Fruit fly (Drosophila melanogaster) whole organism, embryonic: Measurements from ENCODE around the gene CG6163.

ENCODE experiments used
- B-H1 ChIP-seq: fragments of 200-800 bp; sonication (Bioruptor generic); IDR thresholded peaks from 3 replicates; pipeline ENCODE4 v1.3.6; 2022; ENCODE audit warnings: missing biosample characterization, missing genetic modification characterization
- CG10267 ChIP-seq: fragments of 200-800 bp; sonication (Bioruptor generic); optimal IDR thresholded peaks from 2 replicates; lab custom pipeline; 2018; ENCODE audit warnings: missing biosample characterization, mild to moderate bottlenecking, missing genetic modification characterization, moderate library complexity
- CG10274 ChIP-seq: fragments of 200-800 bp; sonication (Bioruptor generic); optimal IDR thresholded peaks from 3 replicates; lab custom pipeline; 2017; ENCODE audit warnings: missing biosample characterization, mild to moderate bottlenecking, missing genetic modification characterization
- CG11504 ChIP-seq: fragments of 200-800 bp; sonication (Bioruptor generic); optimal IDR thresholded peaks from 3 replicates; lab custom pipeline; 2019; ENCODE audit warnings: missing biosample characterization, mild to moderate bottlenecking, missing genetic modification characterization, moderate library complexity
- CG12104 ChIP-seq: fragments of 200-800 bp; sonication (Bioruptor generic); optimal IDR thresholded peaks from 3 replicates; lab custom pipeline; 2016; ENCODE audit warnings: missing biosample characterization, missing genetic modification characterization
- CG17328 ChIP-seq: fragments of 200-800 bp; sonication (Bioruptor generic); IDR thresholded peaks from 2 replicates; pipeline ENCODE4 v1.3.6; 2022; ENCODE audit warnings: missing biosample characterization, missing genetic modification characterization
- CG17361 ChIP-seq: fragments of 200-800 bp; sonication (Bioruptor generic); IDR thresholded peaks from 3 replicates; pipeline ENCODE4 v1.3.6; 2022; ENCODE audit warnings: missing biosample characterization, missing genetic modification characterization
- CG17568 ChIP-seq: fragments of 200-800 bp; sonication (Bioruptor generic); optimal IDR thresholded peaks from 2 replicates; lab custom pipeline; 2018; ENCODE audit warnings: missing biosample characterization, mild to moderate bottlenecking, missing genetic modification characterization, moderate library complexity
- CG18262 ChIP-seq: fragments of 200-800 bp; optimal IDR thresholded peaks from 3 replicates; lab custom pipeline; 2019; ENCODE audit warnings: missing biosample characterization, mild to moderate bottlenecking, missing genetic modification characterization, moderate library complexity
- CG18764 ChIP-seq: fragments of 200-800 bp; sonication (Bioruptor generic); optimal IDR thresholded peaks from 3 replicates; lab custom pipeline; 2016; ENCODE audit warnings: missing biosample characterization, missing genetic modification characterization
- CG3407 ChIP-seq: fragments of 200-800 bp; sonication (Bioruptor generic); optimal IDR thresholded peaks from 2 replicates; lab custom pipeline; 2018; ENCODE audit warnings: missing biosample characterization, mild to moderate bottlenecking, missing genetic modification characterization
- CG42726 ChIP-seq: fragments of 200-800 bp; sonication (Bioruptor generic); IDR thresholded peaks from 2 replicates; pipeline ENCODE4 v1.3.6; 2022; ENCODE audit warnings: missing biosample characterization, missing genetic modification characterization; ENCODE audit not compliant: partially characterized antibody
- CG4282 ChIP-seq: fragments of 200-800 bp; sonication (Bioruptor generic); optimal IDR thresholded peaks from 2 replicates; lab custom pipeline; 2016; ENCODE audit warnings: missing biosample characterization, missing genetic modification characterization
- CG4360 ChIP-seq: fragments of 200-800 bp; sonication (Bioruptor generic); IDR thresholded peaks from 2 replicates; pipeline ENCODE4 v1.3.6; 2022; ENCODE audit warnings: missing biosample characterization, missing genetic modification characterization
- CG4404 ChIP-seq: fragments of 200-800 bp; sonication (Bioruptor generic); IDR thresholded peaks from 2 replicates; pipeline ENCODE4 v1.3.6; 2022; ENCODE audit warnings: missing biosample characterization, missing genetic modification characterization
- CG4707 ChIP-seq: fragments of 200-800 bp; sonication (Bioruptor generic); optimal IDR thresholded peaks from 2 replicates; lab custom pipeline; 2018; ENCODE audit warnings: missing biosample characterization, mild to moderate bottlenecking, missing genetic modification characterization, moderate library complexity
- CG9817 ChIP-seq: fragments of 200-800 bp; sonication (Bioruptor generic); optimal IDR thresholded peaks from 2 replicates; lab custom pipeline; 2018; ENCODE audit warnings: missing biosample characterization, mild to moderate bottlenecking, missing genetic modification characterization, moderate library complexity
- Chrac-16 ChIP-seq: fragments of 200-800 bp; sonication (Bioruptor generic); optimal IDR thresholded peaks from 3 replicates; lab custom pipeline; 2016; ENCODE audit warnings: missing biosample characterization, missing genetic modification characterization
- Dfd ChIP-seq, 2 experiments: fragments of >200 bp; optimal IDR thresholded peaks; 2 replicates each; lab custom pipeline; 2017; ENCODE audit warnings: missing biosample characterization in 2 of 2, missing genetic modification characterization in 2 of 2
- E2f2 ChIP-seq: fragments of 200-800 bp; sonication (Bioruptor generic); IDR thresholded peaks from 2 replicates; pipeline ENCODE4 v1.3.6; 2022; ENCODE audit warnings: missing biosample characterization, missing genetic modification characterization
- HmgZ ChIP-seq: fragments of 200-800 bp; sonication (Bioruptor generic); optimal IDR thresholded peaks from 2 replicates; lab custom pipeline; 2018; ENCODE audit warnings: missing biosample characterization, mild to moderate bottlenecking, missing genetic modification characterization
- Max ChIP-seq: fragments of 200-800 bp; sonication (Bioruptor generic); optimal IDR thresholded peaks from 2 replicates; lab custom pipeline; 2016; ENCODE audit warnings: missing biosample characterization, mild to moderate bottlenecking, missing genetic modification characterization
- Poxn ChIP-seq: fragments of 200-800 bp; sonication (Bioruptor generic); IDR thresholded peaks from 2 replicates; pipeline ENCODE4 v1.3.6; 2022; ENCODE audit warnings: missing biosample characterization, missing genetic modification characterization
- Ptx1 ChIP-seq: fragments of 200-800 bp; sonication (Bioruptor generic); IDR thresholded peaks from 2 replicates; pipeline ENCODE4 v1.3.6; 2022; ENCODE audit warnings: missing biosample characterization, missing genetic modification characterization
- Sox102F ChIP-seq: fragments of 200-800 bp; sonication (Bioruptor generic); optimal IDR thresholded peaks from 2 replicates; lab custom pipeline; 2018; ENCODE audit warnings: missing biosample characterization, mild to moderate bottlenecking, missing genetic modification characterization, moderate library complexity
- Ssrp ChIP-seq: fragments of 200-800 bp; sonication (Bioruptor generic); optimal IDR thresholded peaks from 2 replicates; lab custom pipeline; 2018; ENCODE audit warnings: missing biosample characterization, mild to moderate bottlenecking, missing genetic modification characterization, moderate library complexity
- Tbp ChIP-seq: fragments of >200 bp; optimal IDR thresholded peaks from 2 replicates; lab custom pipeline; 2018; ENCODE audit warnings: missing biosample characterization, missing genetic modification characterization
- Usf ChIP-seq: fragments of 200-800 bp; sonication (Bioruptor generic); optimal IDR thresholded peaks from 2 replicates; lab custom pipeline; 2017; ENCODE audit warnings: missing genotype, missing biosample characterization, missing genetic modification characterization
- Xbp1 ChIP-seq: fragments of 200-800 bp; sonication (Bioruptor generic); optimal IDR thresholded peaks from 3 replicates; lab custom pipeline; 2016; ENCODE audit warnings: missing biosample characterization, mild to moderate bottlenecking, missing genetic modification characterization
- ase ChIP-seq: fragments of 200-800 bp; sonication (Bioruptor generic); IDR thresholded peaks from 3 replicates; pipeline ENCODE4 v1.3.6; 2022; ENCODE audit warnings: missing biosample characterization, missing genetic modification characterization
- bab2 ChIP-seq: fragments of 200-800 bp; sonication (Bioruptor generic); optimal IDR thresholded peaks from 2 replicates; lab custom pipeline; 2016; ENCODE audit warnings: missing biosample characterization, missing genetic modification characterization
- chif ChIP-seq, 2 experiments: fragments of 200-800 bp; sonication (Bioruptor generic); optimal IDR thresholded peaks; 3 replicates each; lab custom pipeline; 2016; ENCODE audit warnings: missing biosample characterization in 2 of 2, missing genetic modification characterization in 2 of 2
- dan ChIP-seq: fragments of 200-800 bp; sonication (Bioruptor generic); IDR thresholded peaks from 2 replicates; pipeline ENCODE4 v1.3.6; 2022; ENCODE audit warnings: missing biosample characterization, missing genetic modification characterization
- danr ChIP-seq: fragments of 200-800 bp; sonication (Bioruptor generic); IDR thresholded peaks from 2 replicates; pipeline ENCODE4 v1.3.6; 2022; ENCODE audit warnings: missing biosample characterization, missing genetic modification characterization
- dmrt11E ChIP-seq: fragments of 200-800 bp; sonication (Bioruptor generic); optimal IDR thresholded peaks from 3 replicates; lab custom pipeline; 2018; ENCODE audit warnings: missing biosample characterization, mild to moderate bottlenecking, missing genetic modification characterization, moderate library complexity
- ems ChIP-seq: fragments of 200-800 bp; sonication (Bioruptor generic); optimal IDR thresholded peaks from 3 replicates; lab custom pipeline; 2016; ENCODE audit warnings: missing biosample characterization, missing genetic modification characterization
- ftz-f1 ChIP-seq: fragments of 200-800 bp; sonication (Bioruptor generic); optimal IDR thresholded peaks from 2 replicates; lab custom pipeline; 2016; ENCODE audit warnings: missing biosample characterization, missing genetic modification characterization
- fu2 ChIP-seq: fragments of 200-800 bp; sonication (Bioruptor generic); optimal IDR thresholded peaks from 2 replicates; lab custom pipeline; 2016; ENCODE audit warnings: missing biosample characterization, missing genetic modification characterization
- gcm2 ChIP-seq: fragments of 200-800 bp; sonication (Bioruptor generic); optimal IDR thresholded peaks from 2 replicates; lab custom pipeline; 2016; ENCODE audit warnings: missing biosample characterization, missing genetic modification characterization
- gfzf ChIP-seq: fragments of 200-800 bp; sonication (Bioruptor generic); optimal IDR thresholded peaks from 2 replicates; lab custom pipeline; 2016; ENCODE audit warnings: missing biosample characterization, mild to moderate bottlenecking, missing genetic modification characterization, moderate library complexity
- jumu ChIP-seq: fragments of 200-800 bp; sonication (Bioruptor generic); optimal IDR thresholded peaks from 3 replicates; lab custom pipeline; 2016; ENCODE audit warnings: missing biosample characterization, missing genetic modification characterization
- kah ChIP-seq: fragments of 200-800 bp; sonication (Bioruptor generic); optimal IDR thresholded peaks from 2 replicates; lab custom pipeline; 2018; ENCODE audit warnings: missing biosample characterization, mild to moderate bottlenecking, missing genetic modification characterization
- lilli ChIP-seq: fragments of 200-800 bp; sonication (Bioruptor generic); optimal IDR thresholded peaks from 3 replicates; lab custom pipeline; 2016; ENCODE audit warnings: missing biosample characterization, missing genetic modification characterization
- pho ChIP-seq: fragments of 200-800 bp; sonication (Bioruptor generic); optimal IDR thresholded peaks from 2 replicates; lab custom pipeline; 2016; ENCODE audit warnings: missing biosample characterization, missing genetic modification characterization
- row ChIP-seq: fragments of 200-800 bp; sonication (Bioruptor generic); IDR thresholded peaks from 3 replicates; pipeline ENCODE4 v1.3.6; 2022; ENCODE audit warnings: missing biosample characterization, missing genetic modification characterization
- scrt ChIP-seq: fragments of 200-800 bp; sonication (Bioruptor generic); optimal IDR thresholded peaks from 2 replicates; lab custom pipeline; 2018; ENCODE audit warnings: missing biosample characterization, mild to moderate bottlenecking, missing genetic modification characterization, moderate library complexity
- sqz ChIP-seq: fragments of 200-800 bp; sonication (Bioruptor generic); optimal IDR thresholded peaks from 3 replicates; lab custom pipeline; 2018; ENCODE audit warnings: missing biosample characterization, mild to moderate bottlenecking, missing genetic modification characterization
- tap ChIP-seq: fragments of 200-800 bp; optimal IDR thresholded peaks from 3 replicates; lab custom pipeline; 2019; ENCODE audit warnings: missing biosample characterization, mild to moderate bottlenecking, missing genetic modification characterization, moderate library complexity
- tgo ChIP-seq: fragments of 200-800 bp; sonication (Bioruptor generic); IDR thresholded peaks from 3 replicates; pipeline ENCODE4 v1.3.6; 2022; ENCODE audit warnings: missing biosample characterization, missing genetic modification characterization
- ttk ChIP-seq: fragments of 200-800 bp; sonication (Bioruptor generic); IDR thresholded peaks from 2 replicates; pipeline ENCODE4 v2.1.2; 2022; ENCODE audit warnings: missing biosample characterization, missing genetic modification characterization
- zfh1 ChIP-seq: fragments of 200-800 bp; sonication (Bioruptor generic); IDR thresholded peaks from 3 replicates; pipeline ENCODE4 v1.3.6; 2022; ENCODE audit warnings: missing biosample characterization, missing genetic modification characterization

Gene CG6163

DNA sequence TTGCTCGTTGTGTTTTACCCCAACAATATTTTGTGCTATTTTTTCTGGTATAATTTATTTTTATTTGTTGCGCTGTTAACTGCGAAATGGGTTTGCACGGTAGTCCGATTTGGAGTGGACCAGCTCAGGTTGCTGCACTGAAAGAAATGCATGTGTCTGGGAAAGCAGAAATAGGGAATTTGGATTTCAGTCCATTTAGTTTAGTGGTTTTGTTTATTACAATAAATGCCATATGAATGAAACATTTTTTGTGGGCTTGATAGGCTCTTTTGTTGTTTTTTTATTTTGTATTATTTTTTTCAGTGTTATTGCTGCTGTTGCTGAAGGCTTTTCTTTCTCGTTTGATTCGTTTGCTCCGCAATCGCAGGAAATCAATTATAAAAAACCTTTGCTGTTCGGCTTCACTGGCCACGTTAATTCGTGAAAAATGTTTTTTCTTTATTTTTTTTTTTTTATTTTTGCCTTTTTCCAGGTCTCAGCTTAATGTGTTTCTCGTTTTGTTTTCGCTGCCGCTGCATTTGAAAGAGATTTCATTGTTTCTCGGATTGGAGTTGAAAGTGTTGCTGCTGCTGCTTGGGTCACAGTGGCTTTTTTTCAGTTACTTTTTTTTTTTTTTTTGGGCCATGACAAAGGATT lies 38.9 kb downstream of the CG6163 start (continued):
- TF ChIP-seq CG4360 (GFP tag; lab: Robert Waterston, UW) (peak; percentile 73), Sox102F (GFP tag; lab: Kevin White, UChicago) (peak; percentile 86), ase (GFP tag; lab: Robert Waterston, UW) (peak; percentile 68), B-H1 (peak; percentile 52), CG4707 (peak; percentile 55), CG4404 (GFP tag; lab: Robert Waterston, UW) (peak; percentile 75), Xbp1 (GFP tag; lab: Kevin White, UChicago) (peak; percentile 83), CG18262 (tag; lab: Kevin White, UChicago) (peak; percentile 85), chif (GFP tag; optimal IDR thresholded peaks at IDR 0.05; lab: Kevin White, UChicago) (peak; percentile 89), Dfd (GFP tag; optimal IDR thresholded peaks at IDR 0.05; lab: Kevin White, UChicago) (no peak), CG10267 (tag; lab: Kevin White, UChicago) (peak; percentile 73), sqz (GFP tag; lab: Kevin White, UChicago) (peak; percentile 50), E2f2 (peak; percentile 40; the same call in 1 of the 2 replicates), CG3407 (GFP tag; lab: Kevin White, UChicago) (peak; percentile 33), danr (GFP tag; lab: Robert Waterston, UW) (peak; percentile 45; the same call in 1 of the 2 replicates), kah (GFP tag; lab: Kevin White, UChicago) (peak; percentile 43), tap (tag; lab: Kevin White, UChicago) (peak; percentile 63), dmrt11E (tag; lab: Kevin White, UChicago) (peak; percentile 84), gcm2 (GFP tag; lab: Kevin White, UChicago) (peak; percentile 44), zfh1 (peak; percentile 85), row (GFP tag; lab: Robert Waterston, UW) (peak; percentile 69), Chrac-16 (peak; percentile 78), gfzf (no peak), Ptx1 (GFP tag; lab: Robert Waterston, UW) (peak; percentile 73), ems (GFP tag; lab: Kevin White, UChicago) (peak; percentile 71), CG12104 (GFP tag; lab: Kevin White, UChicago) (peak; percentile 38), ttk (GFP tag; lab: Robert Waterston, UW) (peak; percentile 73), jumu (GFP tag; lab: Kevin White, UChicago) (peak; percentile 49), scrt (GFP tag; lab: Kevin White, UChicago) (peak; percentile 56), dan (GFP tag; lab: Robert Waterston, UW) (0 out of 2 replicates have a peak, but pooled peaks have one; percentile 44), Tbp (GFP tag; lab: Kevin White, UChicago) (no peak), ftz-f1 (GFP tag; lab: Kevin White, UChicago) (no peak), Poxn (no peak), tgo (GFP tag; lab: Robert Waterston, UW) (peak; percentile 61), CG11504 (tag; lab: Kevin White, UChicago) (peak; percentile 86), CG42726 (GFP tag; lab: Robert Waterston, UW) (no peak), CG17568 (GFP tag; lab: Kevin White, UChicago) (no peak), CG4282 (GFP tag; lab: Kevin White, UChicago) (peak; percentile 1), CG17328 (GFP tag; lab: Robert Waterston, UW) (peak; percentile 78), Max (GFP tag; lab: Kevin White, UChicago) (peak; percentile 77), fu2 (GFP tag; lab: Kevin White, UChicago) (peak; percentile 5), CG10274 (no peak), HmgZ (tag; lab: Kevin White, UChicago) (no peak), pho (GFP tag; lab: Kevin White, UChicago) (peak; percentile 33), CG9817 (tag; lab: Kevin White, UChicago) (no peak), CG17361 (peak; percentile 76), lilli (peak; percentile 72), bab2 (peak; percentile 80), Ssrp (tag; lab: Kevin White, UChicago) (peak; percentile 77), CG18764 (GFP tag; lab: Kevin White, UChicago) (peak; percentile 67), Usf (peak; percentile 8)
